Fruit fly (Drosophila melanogaster): ENCODE data around the gene CG14374.

DNA sequence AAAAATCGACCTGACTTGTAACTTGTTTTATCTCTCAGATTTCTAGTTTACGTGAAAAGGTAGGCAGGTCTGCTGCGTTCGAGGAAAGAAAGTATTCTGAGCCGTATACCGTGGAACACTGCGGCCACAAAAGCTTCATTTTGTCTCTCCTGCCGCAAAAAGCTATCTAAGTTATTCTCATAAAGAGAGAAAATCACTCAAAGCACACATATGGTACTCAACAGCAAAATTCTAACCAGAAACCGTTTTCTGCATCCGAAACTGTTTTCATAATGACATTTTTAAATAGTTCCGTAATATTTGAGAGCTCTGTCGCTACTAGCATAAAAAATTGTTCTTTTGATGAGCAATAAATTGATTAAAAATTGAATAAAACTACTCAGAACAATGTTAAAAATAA is 17.3 kb downstream of the CG14374 start, which contains the start of the genes CG9813 and CG8870:
- TF ChIP-seq kay (GFP tag; ENCODE audit: borderline replicate concordance), result no peak
- no peak for TF ChIP-seq pad (GFP tag; optimal IDR thresholded peaks at IDR 0.05)
- TF ChIP-seq CG12768 (GFP tag; optimal IDR thresholded peaks at IDR 0.05), result no peak
- no peak for TF ChIP-seq Crg-1 (GFP tag; optimal IDR thresholded peaks at IDR 0.05)
- TF ChIP-seq ovo (GFP tag; optimal IDR thresholded peaks at IDR 0.05), result no peak
- no peak for TF ChIP-seq CG33017 (tag; optimal IDR thresholded peaks at IDR 0.05)
- no peak for TF ChIP-seq bab1 (GFP tag; optimal IDR thresholded peaks at IDR 0.05)
- no peak for TF ChIP-seq CG7101 (tag; optimal IDR thresholded peaks at IDR 0.05)
- TF ChIP-seq CG1620 (GFP tag; optimal IDR thresholded peaks at IDR 0.05), result no peak
- TF ChIP-seq Clk (GFP tag; optimal IDR thresholded peaks at IDR 0.05), result no peak

Measured in whole organism, adult.